Worm (Caenorhabditis elegans) whole organism, young adult: ENCODE measurements around the gene K07E1.1.

Source experiments
- B0019.2 ChIP-seq: fragments of 200-800 bp; sonication (Bioruptor generic); conservative IDR thresholded peaks from 2 replicates; pipeline ENCODE4 v1.3.6; 2022; ENCODE audit warnings: missing genetic modification reagents, missing genetic modification characterization, missing compliant biosample characterization
- C06A6.2 ChIP-seq: fragments of 200-800 bp; sonication (Bioruptor generic); conservative IDR thresholded peaks from 2 replicates; pipeline ENCODE4 v1.3.6; 2022; ENCODE audit warnings: missing genetic modification characterization, missing compliant biosample characterization
- F23B12.7 ChIP-seq: sonication (generic microtip); optimal IDR thresholded peaks from 2 replicates; lab custom pipeline; 2017; ENCODE audit warnings: missing genetic modification characterization, mild to moderate bottlenecking, missing compliant biosample characterization, antibody characterized with exemption, moderate library complexity; ENCODE audit not compliant: insufficient read depth
- F33H1.4 ChIP-seq: fragments of 200-800 bp; sonication (Bioruptor generic); IDR thresholded peaks from 2 replicates; pipeline ENCODE4 v1.3.6; 2022; ENCODE audit warnings: missing genetic modification reagents, missing genetic modification characterization, missing compliant biosample characterization
- F52B5.7 ChIP-seq: sonication (generic microtip); optimal IDR thresholded peaks from 2 replicates; lab custom pipeline; 2016; ENCODE audit warnings: mild to moderate bottlenecking, missing genetic modification characterization, missing compliant biosample characterization
- K12H6.12 ChIP-seq: fragments of 200-800 bp; sonication (Bioruptor generic); optimal IDR thresholded peaks from 2 replicates; lab custom pipeline; 2018; ENCODE audit warnings: mild to moderate bottlenecking, missing genetic modification characterization, missing compliant biosample characterization
- Y56A3A.18 ChIP-seq: fragments of 200-800 bp; sonication (Bioruptor generic); IDR thresholded peaks from 2 replicates; pipeline ENCODE4 v1.3.6; 2022; ENCODE audit warnings: missing genetic modification reagents, missing genetic modification characterization, missing compliant biosample characterization
- Y79H2A.3 ChIP-seq: fragments of 200-800 bp; sonication (Bioruptor generic); conservative IDR thresholded peaks from 2 replicates; pipeline ENCODE4 v1.3.6; 2022; ENCODE audit warnings: missing genetic modification reagents, missing genetic modification characterization, missing compliant biosample characterization
- Y95B8A.8 ChIP-seq: fragments of 200-800 bp; sonication (Bioruptor generic); IDR thresholded peaks from 2 replicates; pipeline ENCODE4 v1.3.6; 2022; ENCODE audit warnings: missing genetic modification reagents, missing genetic modification characterization, missing compliant biosample characterization
- akir-1 ChIP-seq: fragments of 200-800 bp; sonication (Bioruptor generic); optimal IDR thresholded peaks from 2 replicates; lab custom pipeline; 2018; ENCODE audit warnings: mild to moderate bottlenecking, missing genetic modification characterization, moderate library complexity, missing compliant biosample characterization
- ama-1 ChIP-seq, 3 experiments: fragments of 150-350 bp in 1 of 3; sonication (generic microtip) in 2 of 3; optimal IDR thresholded peaks; 2 replicates each; lab custom pipeline; 2014 to 2018; ENCODE audit warnings: missing biosample characterization in 2 of 3, missing genetic modification characterization in 2 of 3, missing genetic modification reagents in 2 of 3
- aptf-2 ChIP-seq: fragments of 200-800 bp; sonication (Bioruptor generic); conservative IDR thresholded peaks from 2 replicates; pipeline ENCODE4 v1.3.6; 2022; ENCODE audit warnings: missing genetic modification reagents, missing genetic modification characterization, missing compliant biosample characterization
- atf-7 ChIP-seq: sonication (generic microtip); optimal IDR thresholded peaks from 2 replicates; lab custom pipeline; 2017; ENCODE audit warnings: mild to moderate bottlenecking, missing genetic modification characterization, missing compliant biosample characterization
- attf-3 ChIP-seq: fragments of 200-800 bp; sonication (Bioruptor generic); conservative IDR thresholded peaks from 2 replicates; pipeline ENCODE4 v1.3.6; 2022; ENCODE audit warnings: missing genetic modification reagents, missing genetic modification characterization, missing compliant biosample characterization
- attf-5 ChIP-seq: fragments of 200-800 bp; sonication (Bioruptor generic); optimal IDR thresholded peaks from 2 replicates; lab custom pipeline; 2018; ENCODE audit warnings: mild to moderate bottlenecking, missing genetic modification characterization, missing compliant biosample characterization
- attf-6 ChIP-seq: fragments of 200-800 bp; sonication (Bioruptor generic); IDR thresholded peaks from 2 replicates; pipeline ENCODE4 v1.3.6; 2022; ENCODE audit warnings: missing genetic modification reagents, missing genetic modification characterization, missing compliant biosample characterization
- cebp-1 ChIP-seq, 2 experiments: fragments of 200-800 bp in 1 of 2; sonication (Bioruptor generic) in 1 of 2; sonication (generic microtip) in 1 of 2; IDR thresholded peaks in 1 of 2; optimal IDR thresholded peaks in 1 of 2; 2 replicates each; pipeline versions ENCODE4 v1.3.6 to Lab custom; 2017 to 2022; ENCODE audit warnings: missing compliant biosample characterization in 2 of 2, missing genetic modification characterization in 2 of 2, mild to moderate bottlenecking in 1 of 2, missing genetic modification reagents in 1 of 2, moderate library complexity in 1 of 2
- egl-44 ChIP-seq: fragments of 200-800 bp; sonication (Bioruptor generic); IDR thresholded peaks from 2 replicates; pipeline ENCODE4 v1.3.6; 2022; ENCODE audit warnings: missing genetic modification reagents, missing genetic modification characterization, missing compliant biosample characterization
- ekl-4 ChIP-seq: fragments of 200-800 bp; sonication (Bioruptor generic); IDR thresholded peaks from 2 replicates; pipeline ENCODE4 v1.3.6; 2022; ENCODE audit warnings: missing genetic modification reagents, missing genetic modification characterization, missing compliant biosample characterization
- hlh-26 ChIP-seq: fragments of 200-800 bp; sonication (Bioruptor generic); conservative IDR thresholded peaks from 2 replicates; pipeline ENCODE4 v1.3.6; 2022; ENCODE audit warnings: missing genetic modification reagents, missing genetic modification characterization, missing compliant biosample characterization
- lag-1 ChIP-seq: fragments of 200-800 bp; sonication (Bioruptor generic); IDR thresholded peaks from 2 replicates; pipeline ENCODE4 v1.3.6; 2022; ENCODE audit warnings: missing genetic modification reagents, missing genetic modification characterization, missing compliant biosample characterization
- lin-54 ChIP-seq: fragments of 200-800 bp; sonication (Bioruptor generic); optimal IDR thresholded peaks from 2 replicates; lab custom pipeline; 2018; ENCODE audit warnings: mild to moderate bottlenecking, missing genetic modification characterization, missing compliant biosample characterization
- lsl-1 ChIP-seq: fragments of 200-800 bp; sonication (Bioruptor generic); optimal IDR thresholded peaks from 2 replicates; lab custom pipeline; 2018; ENCODE audit warnings: mild to moderate bottlenecking, missing genetic modification characterization, moderate library complexity, missing compliant biosample characterization
- lsy-27 ChIP-seq: sonication (generic microtip); optimal IDR thresholded peaks from 2 replicates; lab custom pipeline; 2017; ENCODE audit warnings: missing genetic modification characterization, mild to moderate bottlenecking, missing compliant biosample characterization, antibody characterized with exemption, missing genotype, borderline replicate concordance; ENCODE audit not compliant: insufficient read depth
- mcd-1 ChIP-seq: fragments of 200-800 bp; sonication (Bioruptor generic); IDR thresholded peaks from 2 replicates; pipeline ENCODE4 v1.3.6; 2022; ENCODE audit warnings: missing genetic modification reagents, missing genetic modification characterization, missing compliant biosample characterization
- nfya-1 ChIP-seq: sonication (generic microtip); optimal IDR thresholded peaks from 2 replicates; lab custom pipeline; 2017; ENCODE audit warnings: antibody characterized with exemption, missing compliant biosample characterization, missing genetic modification characterization, borderline replicate concordance; ENCODE audit not compliant: insufficient read depth
- nfya-2 ChIP-seq: fragments of 200-800 bp; sonication (Bioruptor generic); IDR thresholded peaks from 2 replicates; pipeline ENCODE4 v1.3.6; 2022; ENCODE audit warnings: missing genetic modification reagents, missing genetic modification characterization, missing compliant biosample characterization
- repo-1 ChIP-seq: sonication (generic microtip); optimal IDR thresholded peaks from 2 replicates; lab custom pipeline; 2017; ENCODE audit warnings: mild to moderate bottlenecking, missing genetic modification characterization, missing compliant biosample characterization
- rpc-1 ChIP-seq, 2 experiments: fragments of 150-350 bp in 1 of 2; sonication (generic microtip) in 1 of 2; optimal IDR thresholded peaks; 2 replicates each; lab custom pipeline; 2014 to 2018; ENCODE audit warnings: missing biosample characterization in 1 of 2, missing genetic modification characterization in 1 of 2, missing genetic modification reagents in 1 of 2, missing genotype in 1 of 2
- snpc-3.4 ChIP-seq: sonication (generic microtip); optimal IDR thresholded peaks from 2 replicates; lab custom pipeline; 2017; ENCODE audit warnings: missing genetic modification characterization, mild to moderate bottlenecking, missing compliant biosample characterization, antibody characterized with exemption, moderate library complexity, missing genotype, missing genetic modification reagents
- snpc-4 ChIP-seq, 5 experiments: fragments of 150-350 bp in 1 of 5; sonication (generic microtip) in 4 of 5; optimal IDR thresholded peaks; 2 replicates each; lab custom pipeline; 2014 to 2018; ENCODE audit warnings: missing genetic modification characterization in 5 of 5, missing biosample characterization in 3 of 5, antibody characterized with exemption in 2 of 5, mild to moderate bottlenecking in 2 of 5, missing compliant biosample characterization in 2 of 5, missing genotype in 2 of 5, moderate library complexity in 2 of 5, missing genetic modification reagents in 1 of 5
- somi-1 ChIP-seq: fragments of 200-800 bp; sonication (Bioruptor generic); optimal IDR thresholded peaks from 2 replicates; lab custom pipeline; 2018; ENCODE audit warnings: mild to moderate bottlenecking, missing genetic modification characterization, missing compliant biosample characterization
- tbx-9 ChIP-seq: sonication (generic microtip); optimal IDR thresholded peaks from 2 replicates; lab custom pipeline; 2016; ENCODE audit warnings: borderline replicate concordance, missing genetic modification characterization, inconsistent platforms, missing compliant biosample characterization

K07E1.1 gene

ce11 chrII:4511911-4512310 is 39.0 kb upstream of the K07E1.1 start, which contains the start of gene cyp-23A1:
Gene cyp-23A1, plus strand, starts transcription at chrII:4512211.
- TF ChIP-seq somi-1 (no peak), akir-1 (GFP tag; lab: Kevin White, UChicago) (no peak), lin-54 (GFP tag; lab: Kevin White, UChicago) (no peak), Y79H2A.3 (no peak), Y95B8A.8 (GFP tag; lab: Robert Waterston, UW) (no peak), attf-6 (GFP tag; lab: Robert Waterston, UW) (no peak), repo-1 (tag; lab: Kevin White, UChicago) (no peak), egl-44 (no peak), attf-5 (GFP tag; lab: Kevin White, UChicago) (no peak), lsy-27 (tag; lab: Kevin White, UChicago) (no peak), attf-3 (GFP tag; lab: Robert Waterston, UW) (no peak), lag-1 (GFP tag; lab: Robert Waterston, UW) (no peak), mcd-1 (no peak), nfya-2 (no peak), cebp-1 (GFP tag; IDR thresholded peaks at IDR 0.05; lab: Robert Waterston, UW) (no peak), cebp-1 (tag; optimal IDR thresholded peaks at IDR 0.05; lab: Kevin White, UChicago) (no peak), snpc-3.4 (tag; lab: Kevin White, UChicago) (no peak)
- TF ChIP-seq, all 124 proteins: peak for 0

ce11 chrII:4516291-4516690 is 34.6 kb upstream of the K07E1.1 start:
- TF ChIP-seq F33H1.4 (GFP tag; lab: Robert Waterston, UW) = no peak
- TF ChIP-seq F52B5.7 = no peak
- no peak for TF ChIP-seq Y56A3A.18 (GFP tag; lab: Robert Waterston, UW)
- TF ChIP-seq K12H6.12 (tag; lab: Kevin White, UChicago) = no peak
- no peak for TF ChIP-seq aptf-2
- TF ChIP-seq C06A6.2 (GFP tag; lab: Robert Waterston, UW) = no peak
- TF ChIP-seq nfya-2 = no peak
- TF ChIP-seq, all 124 proteins: peak for 0

- no peak for TF ChIP-seq B0019.2
- no peak for TF ChIP-seq ekl-4 (GFP tag; lab: Robert Waterston, UW)
- TF ChIP-seq nfya-1 = no peak
- TF ChIP-seq tbx-9 (tag; lab: Kevin White, UChicago) = no peak
- TF ChIP-seq hlh-26 (GFP tag; lab: Robert Waterston, UW) = no peak
- no peak for TF ChIP-seq snpc-4 (GFP tag; optimal IDR thresholded peaks at IDR 0.05; lab: Kevin White, UChicago)
- no peak for TF ChIP-seq snpc-4 (tag; optimal IDR thresholded peaks at IDR 0.05; lab: Kevin White, UChicago)
- TF ChIP-seq rpc-1 (optimal IDR thresholded peaks at IDR 0.05; lab: Kevin White, UChicago) = no peak
- no peak for TF ChIP-seq rpc-1 (tag; optimal IDR thresholded peaks at IDR 0.05; lab: Kevin White, UChicago)
- TF ChIP-seq F23B12.7 (tag; lab: Kevin White, UChicago) = no peak
- TF ChIP-seq, all 124 proteins: peak for 0
Observed at ce11 chrII:4517254-4517653, 33.6 kb upstream of the K07E1.1 start.

ce11 chrII:4518300-4518907 is 32.5 kb upstream of the K07E1.1 start, which contains the start of gene hlh-1:
Gene hlh-1, plus strand, starts transcription at chrII:4518574.
- TF ChIP-seq lsl-1 (GFP tag; lab: Kevin White, UChicago) (no peak), mcd-1 (no peak), K12H6.12 (tag; lab: Kevin White, UChicago) (peak; percentile 3), ama-1 (optimal IDR thresholded peaks at IDR 0.05; lab: Kevin White, UChicago) (no peak), ama-1 (GFP tag; optimal IDR thresholded peaks at IDR 0.05; lab: Kevin White, UChicago) (no peak), atf-7 (no peak)
